Worm (Caenorhabditis elegans): ENCODE results near the gene T14E8.2.
A peak's percentile ranks its signal among the peaks of the same experiment; 100 is the strongest.

The T14E8.2 gene

ce11 chrX:6518537-6518936 lies 24.3 kb upstream of the T14E8.2 start, which contains the start of gene ets-4 (continued):
- TF ChIP-seq rpc-1 (optimal IDR thresholded peaks at IDR 0.05), result no peak
- no peak for TF ChIP-seq rpc-1 (tag; optimal IDR thresholded peaks at IDR 0.05)
- no peak for TF ChIP-seq fkh-3 (tag; optimal IDR thresholded peaks at IDR 0.05)
- TF ChIP-seq nhr-90 (tag; optimal IDR thresholded peaks at IDR 0.05), result peak; percentile 22
- TF ChIP-seq C17E4.6 (GFP tag; IDR thresholded peaks at IDR 0.05), result no peak
- TF ChIP-seq unc-62 (GFP tag; optimal IDR thresholded peaks at IDR 0.05), result peak; percentile 70
- peak; percentile 96 for TF ChIP-seq nhr-80 (tag; optimal IDR thresholded peaks at IDR 0.05)
- peak; percentile 79 to 80 for TF ChIP-seq let-607 (tag; optimal IDR thresholded peaks at IDR 0.05)
- TF ChIP-seq tbp1 (GFP tag; optimal IDR thresholded peaks at IDR 0.05), result peak; percentile 5
- TF ChIP-seq ztf-22 (GFP tag; optimal IDR thresholded peaks at IDR 0.05), result peak; percentile 41

ce11 chrX:6519473-6519872 lies 23.3 kb upstream of the T14E8.2 start:
- TF ChIP-seq hmg-20 (GFP tag; IDR thresholded peaks at IDR 0.05) (no peak), aptf-2 (GFP tag; conservative IDR thresholded peaks at IDR 0.05) (no peak), ets-4 (GFP tag; optimal IDR thresholded peaks at IDR 0.05) (no peak), F57C9.4 (tag; optimal IDR thresholded peaks at IDR 0.05) (no peak), nhr-80 (tag; optimal IDR thresholded peaks at IDR 0.05) (no peak), K11D2.4 (GFP tag; IDR thresholded peaks at IDR 0.05) (no peak), dpff-1 (tag; optimal IDR thresholded peaks at IDR 0.05) (no peak), ceh-27 (GFP tag; optimal IDR thresholded peaks at IDR 0.05) (no peak), nhr-179 (tag; optimal IDR thresholded peaks at IDR 0.05) (no peak), lin-54 (GFP tag; optimal IDR thresholded peaks at IDR 0.05) (no peak), Y53G8AR.9 (GFP tag; conservative IDR thresholded peaks at IDR 0.05) (no peak), rcor-1 (GFP tag; IDR thresholded peaks at IDR 0.05) (no peak), Y95B8A.8 (GFP tag; IDR thresholded peaks at IDR 0.05) (no peak), sea-2 (GFP tag; IDR thresholded peaks at IDR 0.05) (no peak), ccch-3 (GFP tag; optimal IDR thresholded peaks at IDR 0.05) (no peak), F22D6.2 (tag; optimal IDR thresholded peaks at IDR 0.05) (no peak), ceh-79 (tag; optimal IDR thresholded peaks at IDR 0.05) (no peak)

DNA sequence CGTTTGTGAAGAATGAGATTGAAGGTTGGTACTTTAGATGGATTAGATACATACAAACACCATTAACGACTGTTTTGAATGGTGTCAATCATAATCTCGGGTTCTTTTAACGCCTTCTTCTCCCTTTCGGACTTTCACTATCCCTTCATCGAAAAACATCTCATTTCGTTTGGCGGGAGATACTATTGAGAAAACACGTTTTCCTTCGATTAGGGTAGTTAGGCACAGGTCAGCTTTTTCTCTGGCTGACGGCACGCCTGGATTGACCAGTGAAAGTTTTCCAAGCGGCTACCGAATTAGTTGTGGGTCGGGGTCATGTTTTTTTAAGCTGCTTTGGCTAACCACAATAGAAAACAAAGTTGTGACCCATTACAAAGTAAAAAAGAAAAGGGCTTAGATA lies 22.8 kb upstream of the T14E8.2 start:
- TF ChIP-seq madf-3 (GFP tag; IDR thresholded peaks at IDR 0.05), result 0 out of 2 replicates have a peak, but pooled peaks have one; percentile 70
- TF ChIP-seq snpc-4 (GFP tag; optimal IDR thresholded peaks at IDR 0.05), result no peak
- no peak for TF ChIP-seq snpc-4 (tag; optimal IDR thresholded peaks at IDR 0.05)

DNA sequence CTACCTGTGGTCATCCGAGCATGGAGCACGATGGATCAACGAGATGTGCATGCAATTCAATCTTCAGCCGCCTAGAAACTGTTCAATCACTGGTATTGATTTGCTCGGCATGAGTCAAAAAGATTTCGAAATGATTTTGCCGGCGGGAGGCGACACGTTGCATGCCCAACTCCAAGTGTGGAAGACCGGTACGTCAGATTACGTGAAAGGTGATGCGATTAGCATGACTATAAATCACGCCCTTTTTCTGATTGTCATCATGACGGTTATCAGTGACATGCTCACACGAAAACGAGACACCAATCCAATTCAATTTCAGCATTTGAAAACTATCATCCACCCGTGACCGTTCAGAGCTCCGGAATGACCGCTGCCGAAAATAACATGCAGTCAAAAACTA lies 22.1 kb upstream of the T14E8.2 start:
- TF ChIP-seq ztf-18 (tag; optimal IDR thresholded peaks at IDR 0.05) (no peak), snpc-1.1 (tag; optimal IDR thresholded peaks at IDR 0.05; ENCODE audit: insufficient read depth) (no peak), mxl-1 (tag; optimal IDR thresholded peaks at IDR 0.05) (no peak), egl-18 (GFP tag; IDR thresholded peaks at IDR 0.05) (no peak), sea-2 (GFP tag; IDR thresholded peaks at IDR 0.05) (no peak), lin-54 (GFP tag; optimal IDR thresholded peaks at IDR 0.05) (peak; percentile 16), ceh-100 (GFP tag; IDR thresholded peaks at IDR 0.05) (no peak), F39B2.1 (GFP tag; IDR thresholded peaks at IDR 0.05) (no peak), attf-6 (GFP tag; IDR thresholded peaks at IDR 0.05) (no peak), C17E4.6 (GFP tag; IDR thresholded peaks at IDR 0.05) (no peak), cebp-2 (GFP tag; IDR thresholded peaks at IDR 0.05) (no peak), ekl-4 (GFP tag; IDR thresholded peaks at IDR 0.05) (no peak), ZK185.1 (tag; optimal IDR thresholded peaks at IDR 0.05; ENCODE audit: poor library complexity, severe bottlenecking) (no peak), nhr-179 (tag; optimal IDR thresholded peaks at IDR 0.05) (no peak), madf-8 (GFP tag; conservative IDR thresholded peaks at IDR 0.05) (no peak), B0019.2 (GFP tag; conservative IDR thresholded peaks at IDR 0.05) (no peak), sdz-38 (tag; optimal IDR thresholded peaks at IDR 0.05) (no peak), hsf-1 (GFP tag; IDR thresholded peaks at IDR 0.05) (peak; percentile 11; the same call in 1 of the 2 replicates), xnd-1 (tag; optimal IDR thresholded peaks at IDR 0.05) (no peak), cebp-1 (GFP tag; IDR thresholded peaks at IDR 0.05) (peak; percentile 11; the same call in 1 of the 2 replicates), cebp-1 (tag; optimal IDR thresholded peaks at IDR 0.05) (peak; percentile 54), nfya-2 (GFP tag; IDR thresholded peaks at IDR 0.05) (no peak)

Measured in whole organism, young adult.